Fruit fly (Drosophila melanogaster): ENCODE measurements around the gene Syx18.

Syx18 gene

DNA sequence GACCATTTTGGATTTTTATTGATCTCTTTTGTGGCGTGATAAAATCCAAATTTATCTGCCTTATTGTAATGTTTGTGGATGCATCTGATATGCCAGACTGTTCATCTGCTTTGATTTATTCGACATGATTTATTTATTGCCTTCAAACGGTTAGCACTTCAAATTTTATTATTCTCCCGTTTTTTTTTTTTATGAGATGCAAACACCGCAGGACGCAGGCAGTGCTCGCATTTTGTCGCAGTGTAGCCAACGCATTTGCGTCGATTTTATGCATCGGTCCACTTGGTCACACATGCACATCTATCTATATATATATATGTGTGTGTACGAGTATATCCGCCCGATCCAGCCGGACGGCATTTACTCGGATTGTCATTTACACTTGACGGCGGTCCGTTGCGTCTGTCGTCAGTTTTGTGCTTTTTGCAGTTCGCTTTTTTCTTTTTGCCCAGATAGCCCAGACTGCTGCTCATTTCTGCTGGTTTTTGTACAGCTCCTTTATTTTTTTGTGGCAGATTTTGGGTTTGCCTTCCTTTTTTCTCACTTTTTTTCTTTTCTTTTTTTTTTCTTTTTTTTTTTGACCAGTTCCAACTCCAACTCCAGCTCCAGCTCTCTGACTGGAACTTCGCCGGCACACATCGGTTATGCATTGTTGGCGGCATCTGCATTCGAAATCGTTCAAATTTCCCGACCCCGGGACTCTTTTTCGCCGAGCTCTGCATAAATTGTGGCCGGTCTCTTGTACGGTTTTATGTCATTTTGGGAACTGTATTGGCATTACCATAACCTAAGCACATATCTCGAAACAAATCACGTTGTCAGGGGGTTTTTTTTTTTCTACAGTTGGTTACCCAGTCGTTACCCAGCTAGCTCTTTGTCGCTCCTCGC lies 11.3 kb downstream of the Syx18 start:
- TF ChIP-seq Myc (optimal IDR thresholded peaks at IDR 0.05) (no peak), OdsH (GFP tag; optimal IDR thresholded peaks at IDR 0.05) (peak; percentile 23), Rel (GFP tag; optimal IDR thresholded peaks at IDR 0.05) (peak; percentile 74), Rel (tag; optimal IDR thresholded peaks at IDR 0.05) (no peak), dmrt93B (GFP tag; optimal IDR thresholded peaks at IDR 0.05) (peak; percentile 17), Hr83 (GFP tag; optimal IDR thresholded peaks at IDR 0.05; ENCODE audit: poor library complexity, severe bottlenecking) (no peak), woc (GFP tag; optimal IDR thresholded peaks at IDR 0.05) (peak; percentile 20), Hr78 (GFP tag; optimal IDR thresholded peaks at IDR 0.05) (no peak), jim (GFP tag; optimal IDR thresholded peaks at IDR 0.05) (peak; percentile 12), ey (GFP tag; optimal IDR thresholded peaks at IDR 0.05) (peak; percentile 49), foxo (GFP tag; optimal IDR thresholded peaks at IDR 0.05) (peak in 1 of 2 experiments; percentile 52), Jra (GFP tag; optimal IDR thresholded peaks at IDR 0.05) (no peak), Mio (GFP tag; optimal IDR thresholded peaks at IDR 0.05) (no peak), sage (GFP tag; optimal IDR thresholded peaks at IDR 0.05) (peak; percentile 21), rgr (GFP tag; optimal IDR thresholded peaks at IDR 0.05) (peak; percentile 51), fru (GFP tag; optimal IDR thresholded peaks at IDR 0.05) (peak; percentile 41), dsf (GFP tag; optimal IDR thresholded peaks at IDR 0.05; ENCODE audit: borderline replicate concordance) (no peak), lola (GFP tag; optimal IDR thresholded peaks at IDR 0.05) (no peak), h (GFP tag; optimal IDR thresholded peaks at IDR 0.05) (peak; percentile 7), Dfd (GFP tag; optimal IDR thresholded peaks at IDR 0.05) (no peak), psq (GFP tag; optimal IDR thresholded peaks at IDR 0.05) (peak; percentile 38), br (GFP tag; optimal IDR thresholded peaks at IDR 0.05) (peak; percentile 31), Sp1 (GFP tag; optimal IDR thresholded peaks at IDR 0.05) (peak; percentile 65), usp (GFP tag; optimal IDR thresholded peaks at IDR 0.05) (no peak), Abd-B (GFP tag; optimal IDR thresholded peaks at IDR 0.05) (no peak), sv (GFP tag; optimal IDR thresholded peaks at IDR 0.05) (no peak), Dif (GFP tag; optimal IDR thresholded peaks at IDR 0.05; ENCODE audit: partially characterized antibody) (no peak)

DNA sequence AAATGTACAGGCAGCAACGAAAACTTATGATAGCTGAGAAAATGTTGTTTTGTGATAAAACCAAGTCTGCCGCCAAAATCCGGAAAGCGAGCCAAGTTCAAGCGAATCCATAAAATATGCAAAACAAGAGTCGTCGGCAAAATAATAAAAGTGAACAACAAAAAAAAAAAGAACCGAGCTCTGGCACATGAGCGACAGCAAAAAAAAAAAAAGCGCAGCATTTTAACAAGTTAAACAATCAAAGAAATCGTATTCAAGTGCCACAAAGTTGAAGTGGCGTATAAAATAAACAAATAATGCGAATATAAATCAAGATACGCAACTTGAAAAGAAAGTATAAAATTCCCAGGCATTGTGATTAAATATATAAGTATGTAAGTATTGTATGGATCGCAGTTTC lies 17.0 kb downstream of the Syx18 start:
- no peak for TF ChIP-seq usp (GFP tag; optimal IDR thresholded peaks at IDR 0.05)
- no peak for TF ChIP-seq Mio (GFP tag; optimal IDR thresholded peaks at IDR 0.05)
- no peak for TF ChIP-seq brk (GFP tag; optimal IDR thresholded peaks at IDR 0.05)
- TF ChIP-seq CG32264 (GFP tag; optimal IDR thresholded peaks at IDR 0.05): no peak
- TF ChIP-seq Hr83 (GFP tag; optimal IDR thresholded peaks at IDR 0.05; ENCODE audit: poor library complexity, severe bottlenecking): no peak
- peak; percentile 24 for TF ChIP-seq CrebA (GFP tag; optimal IDR thresholded peaks at IDR 0.05; ENCODE audit: borderline replicate concordance)
- TF ChIP-seq dsf (GFP tag; optimal IDR thresholded peaks at IDR 0.05; ENCODE audit: borderline replicate concordance): no peak
- TF ChIP-seq Rel (GFP tag; optimal IDR thresholded peaks at IDR 0.05): peak; percentile 21
- no peak for TF ChIP-seq Rel (tag; optimal IDR thresholded peaks at IDR 0.05)

DNA sequence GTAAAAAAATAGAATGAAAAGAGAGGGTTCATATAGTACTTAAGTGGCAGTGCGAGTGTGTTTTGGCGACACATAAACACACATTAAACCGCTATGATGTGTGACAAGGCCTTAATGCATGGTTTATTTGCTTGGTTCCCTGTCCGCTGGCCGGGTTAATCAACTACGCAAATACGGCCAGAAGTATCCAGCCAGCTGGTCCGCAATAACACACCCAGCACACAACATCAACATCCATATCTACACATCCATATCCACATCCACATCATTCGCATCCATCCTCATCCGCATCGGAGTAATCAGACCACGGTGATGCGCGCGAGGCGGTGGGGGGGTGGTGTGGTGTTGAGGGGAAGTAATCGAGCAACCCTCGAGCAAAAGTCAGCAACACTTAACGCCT lies 18.5 kb downstream of the Syx18 start:
- TF ChIP-seq jim (GFP tag; optimal IDR thresholded peaks at IDR 0.05) (no peak), lola (GFP tag; optimal IDR thresholded peaks at IDR 0.05) (no peak), Rel (GFP tag; optimal IDR thresholded peaks at IDR 0.05) (no peak), Rel (tag; optimal IDR thresholded peaks at IDR 0.05) (peak; percentile 40), h (GFP tag; optimal IDR thresholded peaks at IDR 0.05) (peak; percentile 33), br (GFP tag; optimal IDR thresholded peaks at IDR 0.05) (no peak), Hr78 (GFP tag; optimal IDR thresholded peaks at IDR 0.05) (no peak), Abd-B (GFP tag; optimal IDR thresholded peaks at IDR 0.05) (no peak), CG9705 (GFP tag; optimal IDR thresholded peaks at IDR 0.05) (no peak), GATAd (GFP tag; optimal IDR thresholded peaks at IDR 0.05) (no peak), brk (GFP tag; optimal IDR thresholded peaks at IDR 0.05) (no peak), rgr (GFP tag; optimal IDR thresholded peaks at IDR 0.05) (no peak), Myc (optimal IDR thresholded peaks at IDR 0.05) (no peak), Hr83 (GFP tag; optimal IDR thresholded peaks at IDR 0.05; ENCODE audit: poor library complexity, severe bottlenecking) (no peak), dl (GFP tag; optimal IDR thresholded peaks at IDR 0.05; ENCODE audit: insufficient read depth in 1 of 2, partially characterized antibody in 2 of 2) (no peak), psq (GFP tag; optimal IDR thresholded peaks at IDR 0.05) (no peak), Mio (GFP tag; optimal IDR thresholded peaks at IDR 0.05) (no peak), HLH106 (tag; optimal IDR thresholded peaks at IDR 0.05) (no peak), CrebA (GFP tag; optimal IDR thresholded peaks at IDR 0.05; ENCODE audit: borderline replicate concordance) (no peak), sage (GFP tag; optimal IDR thresholded peaks at IDR 0.05) (no peak), Sp1 (GFP tag; optimal IDR thresholded peaks at IDR 0.05) (peak; percentile 10), ey (GFP tag; optimal IDR thresholded peaks at IDR 0.05) (no peak), foxo (GFP tag; optimal IDR thresholded peaks at IDR 0.05) (no peak), Vsx2 (GFP tag; optimal IDR thresholded peaks at IDR 0.05; ENCODE audit: partially characterized antibody) (no peak)
